Fruit fly (Drosophila melanogaster) whole organism, prepupa: Measurements from ENCODE around the gene ome.

ENCODE experiments used
- Blimp-1 ChIP-seq: fragments of 200-800 bp; sonication (Bioruptor generic); optimal IDR thresholded peaks from 3 replicates; lab custom pipeline; 2017; ENCODE audit warnings: missing biosample characterization, missing genetic modification characterization, mild to moderate bottlenecking, moderate library complexity, missing genetic modification reagents
- CG10669 ChIP-seq: fragments of 200-800 bp; sonication (Bioruptor generic); optimal IDR thresholded peaks from 3 replicates; lab custom pipeline; 2018; ENCODE audit warnings: missing biosample characterization, mild to moderate bottlenecking, missing genetic modification characterization, moderate library complexity
- CG11294 ChIP-seq: fragments of 200-800 bp; sonication (Bioruptor generic); IDR thresholded peaks from 2 replicates; pipeline ENCODE4 v1.3.6; 2022; ENCODE audit warnings: missing biosample characterization, missing genetic modification characterization
- CG11762 ChIP-seq: fragments of 200-800 bp; sonication (Bioruptor generic); optimal IDR thresholded peaks from 3 replicates; lab custom pipeline; 2016; ENCODE audit warnings: missing biosample characterization, missing genetic modification characterization; ENCODE audit not compliant: insufficient read depth
- CG11902 ChIP-seq: fragments of 200-800 bp; sonication (Bioruptor generic); optimal IDR thresholded peaks from 3 replicates; lab custom pipeline; 2016; ENCODE audit warnings: missing biosample characterization, missing genetic modification characterization
- CG15336 ChIP-seq: fragments of 200-800 bp; sonication (Bioruptor generic); IDR thresholded peaks from 2 replicates; pipeline ENCODE4 v1.3.6; 2022; ENCODE audit warnings: missing biosample characterization, missing genetic modification characterization
- CG1621 ChIP-seq: fragments of 200-800 bp; sonication (Bioruptor generic); optimal IDR thresholded peaks from 3 replicates; lab custom pipeline; 2018; ENCODE audit warnings: missing biosample characterization, mild to moderate bottlenecking, missing genetic modification characterization
- CG16779 ChIP-seq: fragments of 200-800 bp; sonication (Bioruptor generic); optimal IDR thresholded peaks from 3 replicates; lab custom pipeline; 2017; ENCODE audit warnings: missing biosample characterization, mild to moderate bottlenecking, missing genetic modification characterization
- CG3032 ChIP-seq: fragments of 200-800 bp; optimal IDR thresholded peaks from 2 replicates; lab custom pipeline; 2019; ENCODE audit warnings: missing biosample characterization, mild to moderate bottlenecking, missing genetic modification characterization, moderate library complexity
- CG31627 ChIP-seq: fragments of 200-800 bp; sonication (Bioruptor generic); optimal IDR thresholded peaks from 3 replicates; lab custom pipeline; 2016; ENCODE audit warnings: missing biosample characterization, missing genetic modification characterization
- CG3919 ChIP-seq: fragments of 200-800 bp; sonication (Bioruptor generic); optimal IDR thresholded peaks from 3 replicates; lab custom pipeline; 2016; ENCODE audit warnings: missing biosample characterization, missing genetic modification characterization
- CG6163 ChIP-seq: fragments of 200-800 bp; sonication (Bioruptor generic); IDR thresholded peaks from 3 replicates; pipeline ENCODE4 v1.3.6; 2022; ENCODE audit warnings: missing biosample characterization, missing genetic modification characterization
- CG6808 ChIP-seq: fragments of 200-800 bp; sonication (Bioruptor generic); optimal IDR thresholded peaks from 3 replicates; lab custom pipeline; 2017; ENCODE audit warnings: missing biosample characterization, missing genetic modification characterization, mild to moderate bottlenecking, moderate library complexity, missing genetic modification reagents
- CG7368 ChIP-seq: fragments of 200-800 bp; sonication (Bioruptor generic); optimal IDR thresholded peaks from 3 replicates; lab custom pipeline; 2016; ENCODE audit warnings: missing biosample characterization, missing genetic modification characterization
- CG8119 ChIP-seq: fragments of 200-800 bp; sonication (Bioruptor generic); IDR thresholded peaks from 3 replicates; pipeline ENCODE4 v1.3.6; 2022; ENCODE audit warnings: missing biosample characterization, missing genetic modification characterization
- CG9139 ChIP-seq: fragments of 200-800 bp; sonication (Bioruptor generic); optimal IDR thresholded peaks from 3 replicates; lab custom pipeline; 2017; ENCODE audit warnings: missing biosample characterization, mild to moderate bottlenecking, missing genetic modification characterization
- Eip75B ChIP-seq: fragments of 200-800 bp; sonication (Bioruptor generic); optimal IDR thresholded peaks from 3 replicates; lab custom pipeline; 2016; ENCODE audit warnings: missing biosample characterization, missing genetic modification characterization
- Eip78C ChIP-seq: fragments of 200-800 bp; sonication (Bioruptor generic); peaks from one replicate; lab custom pipeline; 2016; ENCODE audit warnings: missing biosample characterization, missing genetic modification characterization
- Eip93F ChIP-seq: fragments of 200-800 bp; sonication (Bioruptor generic); optimal IDR thresholded peaks from 2 replicates; lab custom pipeline; 2016; ENCODE audit warnings: missing biosample characterization, mild to moderate bottlenecking, missing genetic modification characterization
- Ets21C ChIP-seq: fragments of 200-800 bp; sonication (Bioruptor generic); optimal IDR thresholded peaks from 3 replicates; lab custom pipeline; 2016; ENCODE audit warnings: missing biosample characterization, missing genetic modification characterization
- Gug ChIP-seq: fragments of 200-800 bp; sonication (Bioruptor generic); IDR thresholded peaks from 2 replicates; pipeline ENCODE4 v1.3.6; 2022; ENCODE audit warnings: missing biosample characterization, missing genetic modification characterization
- Hr38 ChIP-seq: sonication (Bioruptor generic); optimal IDR thresholded peaks from 2 replicates; lab custom pipeline; 2016; ENCODE audit warnings: missing biosample characterization, missing genetic modification characterization
- Hr39 ChIP-seq: fragments of 200-800 bp; sonication (Bioruptor generic); optimal IDR thresholded peaks from 2 replicates; lab custom pipeline; 2016; ENCODE audit warnings: missing biosample characterization, missing genetic modification characterization
- Smox ChIP-seq: fragments of 200-800 bp; sonication (Bioruptor generic); optimal IDR thresholded peaks from 3 replicates; lab custom pipeline; 2016; ENCODE audit warnings: missing biosample characterization, missing genetic modification characterization
- Sox102F ChIP-seq: fragments of 200-800 bp; sonication (Bioruptor generic); optimal IDR thresholded peaks from 2 replicates; lab custom pipeline; 2016; ENCODE audit warnings: missing biosample characterization, mild to moderate bottlenecking, missing genetic modification characterization
- Sox14 ChIP-seq: fragments of 200-800 bp; sonication (Bioruptor generic); optimal IDR thresholded peaks from 3 replicates; lab custom pipeline; 2016; ENCODE audit warnings: missing biosample characterization, missing genetic modification characterization
- Sox15 ChIP-seq: fragments of 200-800 bp; sonication (Bioruptor generic); optimal IDR thresholded peaks from 3 replicates; lab custom pipeline; 2016; ENCODE audit warnings: missing biosample characterization, missing genetic modification characterization
- achi ChIP-seq: fragments of 200-800 bp; sonication (Bioruptor generic); optimal IDR thresholded peaks from 3 replicates; lab custom pipeline; 2016; ENCODE audit warnings: missing biosample characterization, missing genetic modification characterization
- acj6 ChIP-seq: fragments of 200-800 bp; sonication (Bioruptor generic); optimal IDR thresholded peaks from 3 replicates; lab custom pipeline; 2016; ENCODE audit warnings: missing biosample characterization, missing genetic modification characterization
- cyc ChIP-seq: fragments of 200-800 bp; sonication (Bioruptor generic); optimal IDR thresholded peaks from 3 replicates; lab custom pipeline; 2016; ENCODE audit warnings: missing biosample characterization, missing genetic modification characterization
- dac ChIP-seq: fragments of 200-800 bp; sonication (Bioruptor generic); optimal IDR thresholded peaks from 2 replicates; lab custom pipeline; 2017; ENCODE audit warnings: missing biosample characterization, mild to moderate bottlenecking, missing genetic modification characterization
- dsx ChIP-seq: fragments of 200-800 bp; optimal IDR thresholded peaks from 3 replicates; lab custom pipeline; 2019; ENCODE audit warnings: missing biosample characterization, mild to moderate bottlenecking, missing genetic modification characterization, moderate library complexity; ENCODE audit not compliant: poor library complexity, severe bottlenecking
- eg ChIP-seq: fragments of 200-800 bp; sonication (Bioruptor generic); IDR thresholded peaks from 3 replicates; pipeline ENCODE4 v1.3.6; 2022; ENCODE audit warnings: missing biosample characterization, missing genetic modification characterization
- fd59A ChIP-seq: fragments of 200-800 bp; sonication (Bioruptor generic); optimal IDR thresholded peaks from 2 replicates; lab custom pipeline; 2017; ENCODE audit warnings: missing biosample characterization, mild to moderate bottlenecking, missing genetic modification characterization, missing genetic modification reagents
- fkh ChIP-seq: fragments of 200-800 bp; sonication (Bioruptor generic); optimal IDR thresholded peaks from 3 replicates; lab custom pipeline; 2017; ENCODE audit warnings: missing biosample characterization, mild to moderate bottlenecking, missing genetic modification characterization, moderate library complexity
- net ChIP-seq: fragments of 200-800 bp; sonication (Bioruptor generic); optimal IDR thresholded peaks from 3 replicates; lab custom pipeline; 2016; ENCODE audit warnings: missing biosample characterization, missing genetic modification characterization
- pdm3 ChIP-seq: fragments of 200-800 bp; sonication (Bioruptor generic); optimal IDR thresholded peaks from 3 replicates; lab custom pipeline; 2016; ENCODE audit warnings: missing biosample characterization, missing genetic modification characterization
- salr ChIP-seq, 2 experiments: fragments of 200-800 bp; sonication (Bioruptor generic); optimal IDR thresholded peaks; 3 replicates each; lab custom pipeline; 2016 to 2018; ENCODE audit warnings: missing biosample characterization in 2 of 2, missing genetic modification characterization in 2 of 2, mild to moderate bottlenecking in 1 of 2
- spab ChIP-seq: fragments of 200-800 bp; sonication (Bioruptor generic); optimal IDR thresholded peaks from 2 replicates; lab custom pipeline; 2017; ENCODE audit warnings: missing biosample characterization, mild to moderate bottlenecking, missing genetic modification characterization, missing genetic modification reagents
- ss ChIP-seq, 2 experiments: fragments of 200-800 bp; sonication (Bioruptor generic); optimal IDR thresholded peaks; 2 replicates in 1 of 2; 3 replicates in 1 of 2; lab custom pipeline; 2017 to 2018; ENCODE audit warnings: mild to moderate bottlenecking in 2 of 2, missing biosample characterization in 2 of 2, missing genetic modification characterization in 2 of 2, moderate library complexity in 1 of 2
- svp ChIP-seq: fragments of 200-800 bp; sonication (Bioruptor generic); peaks from one replicate; lab custom pipeline; 2016; ENCODE audit warnings: missing biosample characterization, missing genetic modification characterization
- topi ChIP-seq: fragments of 200-800 bp; sonication (Bioruptor generic); optimal IDR thresholded peaks from 3 replicates; lab custom pipeline; 2016; ENCODE audit warnings: missing biosample characterization, missing genetic modification characterization

ome gene

DNA sequence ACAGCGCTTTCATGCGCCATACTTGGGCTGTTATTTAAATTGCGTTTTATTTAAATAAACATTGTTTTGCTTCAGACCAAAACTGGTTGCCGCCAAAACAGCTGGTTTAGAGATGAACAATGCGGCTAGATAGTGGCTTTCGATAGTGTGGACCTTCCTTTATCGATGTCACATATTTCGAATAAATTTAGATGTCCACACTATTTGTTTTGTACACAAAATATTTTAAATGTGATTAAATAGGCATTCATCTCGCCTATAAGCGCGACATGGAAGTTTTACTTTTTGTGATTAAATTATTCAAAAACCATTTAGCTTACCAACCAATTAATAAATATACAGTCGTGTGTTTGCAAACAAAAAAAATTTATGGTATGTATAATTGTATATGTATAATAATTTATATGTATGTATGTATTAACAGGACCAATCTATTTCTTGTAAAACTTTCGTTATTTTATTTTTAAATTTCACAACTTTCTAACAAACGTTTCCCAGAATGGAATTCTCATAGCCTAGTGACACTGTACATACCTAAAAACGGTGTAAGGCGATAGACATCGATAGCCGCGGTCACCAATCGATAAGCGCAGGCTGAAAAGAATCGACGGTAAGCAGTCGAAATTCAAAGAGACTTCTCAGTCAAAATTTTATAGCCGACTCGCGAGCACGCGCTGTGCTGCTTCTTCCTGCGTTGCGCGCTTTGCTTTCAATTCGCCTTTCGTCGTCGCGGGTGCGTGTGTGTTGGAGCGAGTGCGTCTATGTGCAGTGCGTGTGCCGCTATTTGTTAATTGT, 40.5 kb upstream of the ome start, which contains the start of the genes RecQ5 and dlp (continued):
- TF ChIP-seq salr (GFP tag; optimal IDR thresholded peaks at IDR 0.05; lab: Kevin White, UChicago), result peak; percentile 43 to 76
- TF ChIP-seq CG10669, result peak; percentile 74
- peak; percentile 42 for TF ChIP-seq CG6808
- TF ChIP-seq CG9139 (GFP tag; lab: Kevin White, UChicago), result no peak
- peak; percentile 51 for TF ChIP-seq dsx (GFP tag; lab: Kevin White, UChicago)
- peak; percentile 43 for TF ChIP-seq Sox14 (GFP tag; lab: Kevin White, UChicago)
- TF ChIP-seq Ets21C, result peak; percentile 60
- TF ChIP-seq CG11294 (GFP tag; lab: Robert Waterston, UW), result peak; percentile 21; the same call in 1 of the 2 replicates
- peak; percentile 86 for TF ChIP-seq CG3919
- peak; percentile 74 for TF ChIP-seq Hr39 (GFP tag; lab: Kevin White, UChicago)
- peak; percentile 73 for TF ChIP-seq Smox (GFP tag; lab: Kevin White, UChicago)
- TF ChIP-seq acj6 (GFP tag; lab: Kevin White, UChicago), result peak; percentile 81
- peak; percentile 78 for TF ChIP-seq pdm3 (GFP tag; lab: Kevin White, UChicago)
- peak; percentile 71 for TF ChIP-seq CG15336 (GFP tag; lab: Robert Waterston, UW)
- peak; percentile 71 for TF ChIP-seq Eip93F
- no peak for TF ChIP-seq Blimp-1 (GFP tag; lab: Kevin White, UChicago)
- TF ChIP-seq svp (GFP tag; lab: Kevin White, UChicago), result no peak
- TF ChIP-seq net (GFP tag; lab: Kevin White, UChicago), result peak; percentile 68
- peak; percentile 79 for TF ChIP-seq achi (GFP tag; lab: Kevin White, UChicago)
- 0 out of 2 replicates have a peak, but pooled peaks have one; percentile 10 for TF ChIP-seq Gug
- TF ChIP-seq CG16779 (tag; lab: Kevin White, UChicago), result peak; percentile 32
- peak; percentile 59 for TF ChIP-seq Eip75B (GFP tag; lab: Kevin White, UChicago)
- peak; percentile 28 for TF ChIP-seq spab (GFP tag; lab: Kevin White, UChicago)
- TF ChIP-seq Hr38 (GFP tag; lab: Kevin White, UChicago), result no peak
- TF ChIP-seq fkh (GFP tag; lab: Kevin White, UChicago), result peak; percentile 58

DNA sequence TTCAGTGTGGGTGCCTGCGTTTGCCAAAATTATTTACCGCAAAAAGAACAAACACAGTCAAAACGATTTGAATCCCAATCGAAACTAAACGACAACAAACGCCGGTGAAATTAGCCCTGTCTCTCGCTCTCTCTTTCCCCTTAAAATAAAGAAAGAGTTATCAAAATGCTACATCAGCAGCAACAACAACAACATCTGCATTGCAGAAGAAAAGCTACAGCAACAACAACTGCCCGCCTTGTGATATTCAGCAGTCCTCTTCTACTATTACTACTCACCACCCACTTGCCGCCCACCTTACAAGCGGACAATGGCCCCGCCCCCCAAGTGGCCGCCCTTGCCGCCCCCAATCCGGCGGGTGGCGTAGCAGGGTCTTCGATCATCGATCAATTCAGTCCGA, 39.7 kb upstream of the ome start:
- no peak for TF ChIP-seq CG6163 (GFP tag; lab: Robert Waterston, UW)
- no peak for TF ChIP-seq CG3032
- TF ChIP-seq CG10669, result no peak

DNA sequence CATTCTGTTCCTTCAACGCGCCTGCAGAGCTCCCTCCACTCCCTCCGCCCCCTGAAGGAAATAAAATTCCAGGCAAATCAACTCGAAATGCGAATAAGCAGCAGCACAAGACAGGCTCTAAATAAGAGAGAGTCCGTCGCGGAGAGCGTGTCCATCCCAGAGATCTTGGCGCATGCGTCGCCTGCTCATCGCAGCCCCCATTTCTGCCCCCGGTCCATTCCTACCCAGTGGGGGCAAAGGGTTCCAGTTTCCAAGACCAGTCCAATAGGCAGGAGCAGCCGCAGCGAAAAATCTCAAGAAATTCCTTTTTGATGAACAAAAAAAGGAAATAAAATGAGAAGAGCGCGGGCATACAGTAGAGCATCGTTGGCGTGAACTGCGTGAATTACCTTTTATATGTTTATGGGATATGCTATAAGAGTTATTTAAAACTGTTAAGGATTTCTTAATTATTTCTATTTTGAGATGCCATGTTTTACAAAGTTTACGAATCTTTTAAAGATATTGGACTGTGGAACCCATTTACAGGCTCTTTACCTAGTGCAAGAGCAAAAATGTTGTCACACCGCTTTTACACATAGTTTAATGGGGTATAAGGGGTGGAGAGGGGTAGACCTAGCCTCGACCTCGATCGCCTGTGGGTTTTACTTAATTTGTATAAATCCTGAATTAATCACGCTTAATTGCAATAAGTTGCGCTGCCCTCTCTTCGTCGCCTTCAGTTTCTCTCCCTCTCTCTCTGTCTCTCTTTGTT, 38.4 kb upstream of the ome start:
- peak; percentile 96 for TF ChIP-seq CG3032
- TF ChIP-seq eg (GFP tag; lab: Robert Waterston, UW), result peak; percentile 87
- peak; percentile 94 for TF ChIP-seq CG10669
- TF ChIP-seq pdm3 (GFP tag; lab: Kevin White, UChicago), result peak; percentile 93
- peak; percentile 81 for TF ChIP-seq Gug
- TF ChIP-seq CG1621 (tag; lab: Kevin White, UChicago), result peak; percentile 92
- peak; percentile 84 for TF ChIP-seq Hr39 (GFP tag; lab: Kevin White, UChicago)
- TF ChIP-seq Blimp-1 (GFP tag; lab: Kevin White, UChicago), result peak; percentile 54
- peak; percentile 90 for TF ChIP-seq cyc (GFP tag; lab: Kevin White, UChicago)
- peak; percentile 96 to 97 for TF ChIP-seq ss (GFP tag; optimal IDR thresholded peaks at IDR 0.05; lab: Kevin White, UChicago)
- peak; percentile 72 for TF ChIP-seq Sox15
- TF ChIP-seq salr (GFP tag; optimal IDR thresholded peaks at IDR 0.05; lab: Kevin White, UChicago), result peak; percentile 71 to 92
- TF ChIP-seq CG3919, result peak; percentile 95
- TF ChIP-seq Smox (GFP tag; lab: Kevin White, UChicago), result peak; percentile 81
- peak; percentile 78 for TF ChIP-seq CG16779 (tag; lab: Kevin White, UChicago)
- peak; percentile 91 for TF ChIP-seq CG8119 (GFP tag; lab: Robert Waterston, UW)
- peak; percentile 16 for TF ChIP-seq dac (GFP tag; lab: Kevin White, UChicago)
- peak; percentile 84 for TF ChIP-seq CG11902
- TF ChIP-seq topi (GFP tag; lab: Kevin White, UChicago), result peak; percentile 92
- TF ChIP-seq Eip75B (GFP tag; lab: Kevin White, UChicago), result peak; percentile 95
- TF ChIP-seq CG31627 (GFP tag; lab: Kevin White, UChicago), result peak; percentile 85
- TF ChIP-seq CG11762, result peak; percentile 93
- TF ChIP-seq CG9139 (GFP tag; lab: Kevin White, UChicago), result peak; percentile 88
- TF ChIP-seq CG7368, result peak; percentile 89
- peak; percentile 84 for TF ChIP-seq Sox102F (GFP tag; lab: Kevin White, UChicago)
- TF ChIP-seq CG11294 (GFP tag; lab: Robert Waterston, UW), result peak; percentile 54; the same call in 1 of the 2 replicates
- peak; percentile 93 for TF ChIP-seq fd59A (GFP tag; lab: Kevin White, UChicago)
- peak; percentile 75 for TF ChIP-seq Ets21C
- peak; percentile 98 for TF ChIP-seq Eip78C (GFP tag; lab: Kevin White, UChicago)
